Worm (Caenorhabditis elegans) whole organism, late embryonic: ENCODE results near the gene K11G9.5.

ENCODE experiments used
- C38D4.7 ChIP-seq: fragments of 200-800 bp; sonication (Bioruptor generic); optimal IDR thresholded peaks from 2 replicates; lab custom pipeline; 2018; ENCODE audit warnings: mild to moderate bottlenecking, missing genetic modification characterization, moderate library complexity, missing compliant biosample characterization
- K02D7.2 ChIP-seq: sonication (generic microtip); optimal IDR thresholded peaks from 2 replicates; lab custom pipeline; 2017; ENCODE audit warnings: mild to moderate bottlenecking, missing genetic modification characterization, missing compliant biosample characterization
- K09A11.1 ChIP-seq: sonication (generic microtip); optimal IDR thresholded peaks from 2 replicates; lab custom pipeline; 2017; ENCODE audit warnings: antibody characterized with exemption, mild to moderate bottlenecking, missing genetic modification characterization, missing compliant biosample characterization; ENCODE audit not compliant: insufficient read depth
- T23F11.4 ChIP-seq: fragments of 200-800 bp; sonication (Bioruptor generic); optimal IDR thresholded peaks from 2 replicates; lab custom pipeline; 2018; ENCODE audit warnings: mild to moderate bottlenecking, missing genetic modification characterization, missing compliant biosample characterization
- ahr-1 ChIP-seq: sonication (generic microtip); optimal IDR thresholded peaks from 2 replicates; lab custom pipeline; 2016; ENCODE audit warnings: missing genetic modification characterization, missing compliant biosample characterization
- ceh-14 ChIP-seq: sonication (generic microtip); optimal IDR thresholded peaks from 2 replicates; lab custom pipeline; 2016; ENCODE audit warnings: missing genotype, missing genetic modification characterization, missing compliant biosample characterization
- ceh-2 ChIP-seq: sonication (generic microtip); optimal IDR thresholded peaks from 2 replicates; lab custom pipeline; 2016; ENCODE audit warnings: missing genotype, missing genetic modification characterization, missing compliant biosample characterization
- ceh-22 ChIP-seq: sonication (generic microtip); optimal IDR thresholded peaks from 2 replicates; lab custom pipeline; 2017; ENCODE audit warnings: missing biosample characterization, missing genetic modification characterization
- ceh-31 ChIP-seq: sonication (generic microtip); optimal IDR thresholded peaks from 2 replicates; lab custom pipeline; 2016; ENCODE audit warnings: missing genetic modification characterization, missing compliant biosample characterization
- ceh-6 ChIP-seq: fragments of 200-800 bp; sonication (Bioruptor generic); optimal IDR thresholded peaks from 2 replicates; lab custom pipeline; 2018; ENCODE audit warnings: mild to moderate bottlenecking, missing genetic modification characterization, missing compliant biosample characterization
- che-1 ChIP-seq: sonication (generic microtip); optimal IDR thresholded peaks from 2 replicates; lab custom pipeline; 2016; ENCODE audit warnings: mild to moderate bottlenecking, missing genetic modification characterization, missing compliant biosample characterization
- dmd-4 ChIP-seq: sonication (generic microtip); optimal IDR thresholded peaks from 2 replicates; lab custom pipeline; 2016; ENCODE audit warnings: borderline replicate concordance, missing genetic modification characterization, missing compliant biosample characterization
- dve-1 ChIP-seq: sonication (generic microtip); optimal IDR thresholded peaks from 2 replicates; lab custom pipeline; 2017; ENCODE audit warnings: antibody characterized with exemption, mild to moderate bottlenecking, missing genetic modification characterization, missing compliant biosample characterization
- elt-2 ChIP-seq: sonication (generic microtip); optimal IDR thresholded peaks from 2 replicates; lab custom pipeline; 2016; ENCODE audit warnings: missing genetic modification reagents, missing genetic modification characterization, missing compliant biosample characterization
- elt-4 ChIP-seq: sonication (generic microtip); optimal IDR thresholded peaks from 2 replicates; lab custom pipeline; 2016; ENCODE audit warnings: missing genetic modification characterization, missing compliant biosample characterization
- ets-4 ChIP-seq: sonication (generic microtip); optimal IDR thresholded peaks from 2 replicates; lab custom pipeline; 2016; ENCODE audit warnings: missing genetic modification characterization, missing compliant biosample characterization
- eyg-1 ChIP-seq: sonication (generic microtip); optimal IDR thresholded peaks from 2 replicates; lab custom pipeline; 2016; ENCODE audit warnings: missing genotype, missing genetic modification characterization, missing compliant biosample characterization
- fkh-6 ChIP-seq: sonication (generic microtip); optimal IDR thresholded peaks from 2 replicates; lab custom pipeline; 2016; ENCODE audit warnings: missing genetic modification characterization, missing compliant biosample characterization
- hlh-13 ChIP-seq: fragments of 200-800 bp; sonication (Bioruptor generic); optimal IDR thresholded peaks from 2 replicates; lab custom pipeline; 2018; ENCODE audit warnings: mild to moderate bottlenecking, missing genetic modification characterization, missing compliant biosample characterization
- hlh-15 ChIP-seq: sonication (generic microtip); optimal IDR thresholded peaks from 2 replicates; lab custom pipeline; 2016; ENCODE audit warnings: missing genetic modification characterization, missing compliant biosample characterization
- madf-2 ChIP-seq: sonication (generic microtip); optimal IDR thresholded peaks from 2 replicates; lab custom pipeline; 2017; ENCODE audit warnings: missing genetic modification characterization, missing compliant biosample characterization
- nhr-11 ChIP-seq: fragments of 150-350 bp; optimal IDR thresholded peaks from 2 replicates; lab custom pipeline; 2014; ENCODE audit warnings: missing biosample characterization, missing genetic modification characterization
- nhr-232 ChIP-seq: sonication (generic microtip); optimal IDR thresholded peaks from 2 replicates; lab custom pipeline; 2016; ENCODE audit warnings: missing genetic modification characterization, missing compliant biosample characterization
- pat-9 ChIP-seq: fragments of 200-800 bp; sonication (Bioruptor generic); optimal IDR thresholded peaks from 2 replicates; lab custom pipeline; 2018; ENCODE audit warnings: mild to moderate bottlenecking, missing genetic modification characterization, moderate library complexity, missing compliant biosample characterization
- pax-1 ChIP-seq: fragments of 150-350 bp; optimal IDR thresholded peaks from 2 replicates; lab custom pipeline; 2014; ENCODE audit warnings: missing biosample characterization, missing genetic modification characterization
- pha-4 ChIP-seq: fragments of 150-350 bp; optimal IDR thresholded peaks from 2 replicates; lab custom pipeline; 2018; ENCODE audit warnings: missing biosample characterization, missing genetic modification reagents, missing genetic modification characterization
- pqm-1 ChIP-seq: sonication (generic microtip); optimal IDR thresholded peaks from 2 replicates; lab custom pipeline; 2016; ENCODE audit warnings: missing genetic modification characterization, missing compliant biosample characterization
- pros-1 ChIP-seq: fragments of 150-350 bp; optimal IDR thresholded peaks from 2 replicates; lab custom pipeline; 2014; ENCODE audit warnings: missing biosample characterization, missing genetic modification reagents, missing genetic modification characterization
- ref-2 ChIP-seq: sonication (generic microtip); optimal IDR thresholded peaks from 2 replicates; lab custom pipeline; 2016; ENCODE audit warnings: missing genetic modification characterization, missing compliant biosample characterization
- rnt-1 ChIP-seq: sonication (generic microtip); optimal IDR thresholded peaks from 2 replicates; lab custom pipeline; 2016; ENCODE audit warnings: missing genetic modification characterization, missing compliant biosample characterization
- sox-2 ChIP-seq: fragments of 200-800 bp; sonication (Bioruptor generic); IDR thresholded peaks from 2 replicates; pipeline ENCODE4 v1.3.6; 2022; ENCODE audit warnings: missing genetic modification reagents, missing genetic modification characterization, missing compliant biosample characterization
- sox-4 ChIP-seq: sonication (generic microtip); optimal IDR thresholded peaks from 2 replicates; lab custom pipeline; 2017; ENCODE audit warnings: mild to moderate bottlenecking, missing genetic modification characterization, inconsistent platforms, missing compliant biosample characterization
- tbx-2 ChIP-seq: sonication (generic microtip); optimal IDR thresholded peaks from 2 replicates; lab custom pipeline; 2016; ENCODE audit warnings: missing genetic modification characterization, missing compliant biosample characterization
- tbx-7 ChIP-seq: sonication (generic microtip); optimal IDR thresholded peaks from 2 replicates; lab custom pipeline; 2016; ENCODE audit warnings: missing genotype, missing genetic modification characterization, missing compliant biosample characterization
- ttx-3 ChIP-seq: sonication (generic microtip); optimal IDR thresholded peaks from 2 replicates; lab custom pipeline; 2016; ENCODE audit warnings: missing genetic modification reagents, missing genetic modification characterization, missing compliant biosample characterization
- unc-3 ChIP-seq, 2 experiments: fragments of 200-800 bp in 1 of 2; sonication (Bioruptor generic) in 1 of 2; sonication (generic microtip) in 1 of 2; conservative IDR thresholded peaks in 1 of 2; optimal IDR thresholded peaks in 1 of 2; 2 replicates each; pipeline versions ENCODE4 v1.3.6 to Lab custom; 2016 to 2022; ENCODE audit warnings: missing compliant biosample characterization in 2 of 2, missing genetic modification characterization in 2 of 2, missing genetic modification reagents in 1 of 2
- unc-42 ChIP-seq: sonication (generic microtip); optimal IDR thresholded peaks from 2 replicates; lab custom pipeline; 2016; ENCODE audit warnings: missing genotype, missing genetic modification characterization, missing compliant biosample characterization
- unc-86 ChIP-seq: sonication (generic microtip); optimal IDR thresholded peaks from 2 replicates; lab custom pipeline; 2016; ENCODE audit warnings: missing genetic modification characterization, missing compliant biosample characterization
- zip-5 ChIP-seq: sonication (generic microtip); optimal IDR thresholded peaks from 2 replicates; lab custom pipeline; 2016; ENCODE audit warnings: missing genetic modification characterization, missing compliant biosample characterization
- ztf-16 ChIP-seq: sonication (generic microtip); optimal IDR thresholded peaks from 2 replicates; lab custom pipeline; 2017; ENCODE audit warnings: missing genetic modification characterization, missing compliant biosample characterization

Gene K11G9.5

ce11 chrV:6702692-6703091 is 14.4 kb upstream of the K11G9.5 start, which contains the start of gene era-1:
Gene era-1, plus strand, starts transcription at chrV:6703057.
- TF ChIP-seq T23F11.4 (GFP tag; lab: Kevin White, UChicago) (no peak), elt-2 (tag; lab: Kevin White, UChicago) (no peak), sox-2 (GFP tag; lab: Robert Waterston, UW) (no peak), ztf-16 (tag; lab: Kevin White, UChicago) (no peak), C38D4.7 (no peak), pqm-1 (no peak), ceh-14 (tag; lab: Kevin White, UChicago) (no peak), pha-4 (tag; lab: Kevin White, UChicago) (no peak), fkh-6 (tag; lab: Kevin White, UChicago) (no peak), K09A11.1 (tag; lab: Kevin White, UChicago) (no peak), elt-4 (no peak), rnt-1 (no peak), madf-2 (no peak), nhr-232 (tag; lab: Kevin White, UChicago) (no peak), ets-4 (tag; lab: Kevin White, UChicago) (no peak), che-1 (tag; lab: Kevin White, UChicago) (no peak), ahr-1 (no peak), tbx-2 (no peak), ceh-6 (GFP tag; lab: Kevin White, UChicago) (no peak)

- TF ChIP-seq nhr-11 (tag; lab: Kevin White, UChicago) (no peak), sox-4 (no peak), pax-1 (tag; lab: Kevin White, UChicago) (no peak), ref-2 (no peak), ets-4 (tag; lab: Kevin White, UChicago) (no peak), tbx-7 (tag; lab: Kevin White, UChicago) (no peak), dve-1 (no peak), dmd-4 (no peak), ceh-22 (tag; lab: Kevin White, UChicago) (no peak), hlh-13 (GFP tag; lab: Kevin White, UChicago) (no peak), hlh-15 (tag; lab: Kevin White, UChicago) (no peak), T23F11.4 (GFP tag; lab: Kevin White, UChicago) (no peak), unc-42 (tag; lab: Kevin White, UChicago) (no peak), zip-5 (tag; lab: Kevin White, UChicago) (no peak), ceh-2 (no peak)
These were observed 11.5 kb upstream of the K11G9.5 start for ce11 chrV:6699833-6700232.

- TF ChIP-seq ahr-1: no peak
- TF ChIP-seq unc-3 (GFP tag; conservative IDR thresholded peaks at IDR 0.05; lab: Robert Waterston, UW): no peak
- no peak for TF ChIP-seq unc-3 (tag; optimal IDR thresholded peaks at IDR 0.05; lab: Kevin White, UChicago)
- TF ChIP-seq, all 69 proteins: peak for 0
These were observed 10.7 kb upstream of the K11G9.5 start for ce11 chrV:6699021-6699420.

- TF ChIP-seq K02D7.2: no peak
- no peak for TF ChIP-seq sox-2 (GFP tag; lab: Robert Waterston, UW)
- no peak for TF ChIP-seq pat-9 (tag; lab: Kevin White, UChicago)
- TF ChIP-seq ttx-3 (tag; lab: Kevin White, UChicago): no peak
These were observed 9.3 kb upstream of the K11G9.5 start, which contains the start of gene W02F12.2 for ce11 chrV:6697552-6697951. Gene W02F12.2, minus strand, starts transcription at chrV:6697652.

ce11 chrV:6694668-6695067 is 6.4 kb upstream of the K11G9.5 start, which contains the start of gene W02F12.8:
Gene W02F12.8, minus strand, starts transcription at chrV:6694768.
- TF ChIP-seq eyg-1 (tag; lab: Kevin White, UChicago): no peak
- no peak for TF ChIP-seq unc-86 (tag; lab: Kevin White, UChicago)
- no peak for TF ChIP-seq ceh-31 (tag; lab: Kevin White, UChicago)
- no peak for TF ChIP-seq pros-1 (tag; lab: Kevin White, UChicago)
- TF ChIP-seq, all 69 proteins: peak for 0
